Worm (Caenorhabditis elegans) whole organism, L1 larva: ENCODE results near the gene srw-59.

ENCODE experiments used
- aha-1 ChIP-seq: fragments of 150-350 bp; optimal IDR thresholded peaks from 2 replicates; lab custom pipeline; 2014; ENCODE audit warnings: missing biosample characterization, missing genetic modification characterization
- blmp-1 ChIP-seq: fragments of 150-350 bp; optimal IDR thresholded peaks from 2 replicates; lab custom pipeline; 2014; ENCODE audit warnings: missing biosample characterization, missing genetic modification characterization
- jun-1 ChIP-seq: fragments of 150-350 bp; optimal IDR thresholded peaks from 2 replicates; lab custom pipeline; 2014; ENCODE audit warnings: missing biosample characterization, missing genetic modification reagents, missing genetic modification characterization
- mab-9 ChIP-seq: fragments of 200-800 bp; sonication (Bioruptor generic); IDR thresholded peaks from 2 replicates; pipeline ENCODE4 v1.3.6; 2022; ENCODE audit warnings: missing genetic modification reagents, missing genetic modification characterization, missing compliant biosample characterization
- snpc-4 ChIP-seq: fragments of 150-350 bp; optimal IDR thresholded peaks from 2 replicates; lab custom pipeline; 2014; ENCODE audit warnings: missing biosample characterization, missing genetic modification characterization

ce11 chrV:15978232-15978764, 27.5 kb upstream of the srw-59 start, which contains the start of gene oac-20:
- TF ChIP-seq mab-9 (no peak), jun-1 (no peak), snpc-4 (tag; lab: Kevin White, UChicago) (no peak), blmp-1 (no peak), aha-1 (tag; lab: Kevin White, UChicago) (no peak)
